Fruit fly (Drosophila melanogaster) whole organism, embryonic: ENCODE data around the gene CG32847.

ENCODE experiments used
- CG1602 ChIP-seq: fragments of 200-800 bp; sonication (Bioruptor generic); optimal IDR thresholded peaks from 3 replicates; lab custom pipeline; 2016; ENCODE audit warnings: missing biosample characterization, missing genetic modification characterization
- CG17385 ChIP-seq: fragments of 200-800 bp; sonication (Bioruptor generic); optimal IDR thresholded peaks from 3 replicates; lab custom pipeline; 2018; ENCODE audit warnings: missing biosample characterization, mild to moderate bottlenecking, missing genetic modification characterization
- CG17612 ChIP-seq: fragments of 200-800 bp; sonication (Bioruptor generic); IDR thresholded peaks from 2 replicates; pipeline ENCODE4 v1.3.6; 2022; ENCODE audit warnings: missing biosample characterization, missing genetic modification characterization
- CG18764 ChIP-seq: fragments of 200-800 bp; sonication (Bioruptor generic); optimal IDR thresholded peaks from 3 replicates; lab custom pipeline; 2016; ENCODE audit warnings: missing biosample characterization, missing genetic modification characterization
- CG6683 ChIP-seq: fragments of 200-800 bp; sonication (Bioruptor generic); optimal IDR thresholded peaks from 2 replicates; lab custom pipeline; 2017; ENCODE audit warnings: missing biosample characterization, mild to moderate bottlenecking, missing genetic modification characterization, missing genetic modification reagents
- Nf-YC ChIP-seq: fragments of 200-800 bp; optimal IDR thresholded peaks from 3 replicates; lab custom pipeline; 2019; ENCODE audit warnings: missing biosample characterization, mild to moderate bottlenecking, missing genetic modification characterization, moderate library complexity
- Optix ChIP-seq: fragments of 200-800 bp; sonication (Bioruptor generic); IDR thresholded peaks from 3 replicates; pipeline ENCODE4 v1.3.6; 2022; ENCODE audit warnings: missing biosample characterization, missing genetic modification characterization
- Scr ChIP-seq: fragments of 200-800 bp; sonication (Bioruptor generic); IDR thresholded peaks from 2 replicates; pipeline ENCODE4 v1.3.6; 2022; ENCODE audit warnings: missing biosample characterization, missing genetic modification characterization; ENCODE audit not compliant: partially characterized antibody
- her ChIP-seq: fragments of 200-800 bp; sonication (Bioruptor generic); optimal IDR thresholded peaks from 2 replicates; lab custom pipeline; 2016; ENCODE audit warnings: missing biosample characterization, missing genetic modification characterization
- jigr1 ChIP-seq: fragments of 200-800 bp; sonication (Bioruptor generic); IDR thresholded peaks from 3 replicates; pipeline ENCODE4 v1.3.6; 2022; ENCODE audit warnings: missing biosample characterization, missing genetic modification characterization
- sens ChIP-seq: fragments of 200-800 bp; sonication (Bioruptor generic); peaks from one replicate; lab custom pipeline; 2016; ENCODE audit warnings: missing biosample characterization, missing genetic modification characterization
- stc ChIP-seq: fragments of 200-800 bp; sonication (Bioruptor generic); IDR thresholded peaks from 2 replicates; pipeline ENCODE4 v1.3.6; 2022; ENCODE audit warnings: missing biosample characterization, missing genetic modification characterization

DNA sequence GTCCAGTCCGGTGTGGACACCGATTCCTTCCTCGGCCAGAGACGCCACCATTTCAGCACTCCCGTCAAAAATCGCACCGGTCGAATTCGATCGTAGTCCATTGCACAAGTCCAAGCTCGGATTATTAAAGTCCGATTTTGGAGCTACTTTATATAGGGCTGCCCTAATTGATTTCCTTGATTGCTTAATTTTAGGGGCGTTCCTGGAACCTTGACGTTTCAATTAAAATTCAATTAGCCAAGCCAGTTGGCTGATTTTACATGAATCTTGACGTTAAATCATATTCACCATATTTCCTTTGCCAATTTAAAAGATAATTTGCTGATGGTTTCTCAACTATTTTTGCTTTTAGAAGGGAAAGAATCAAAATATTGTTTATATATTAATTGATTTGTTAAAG, 43.0 kb upstream of the CG32847 start, which contains the start of gene Or71a:
- no peak for TF ChIP-seq Optix (GFP tag; lab: Robert Waterston, UW)
- TF ChIP-seq CG17385 (GFP tag; lab: Kevin White, UChicago): no peak
- TF ChIP-seq her (GFP tag; lab: Kevin White, UChicago): no peak
- no peak for TF ChIP-seq CG18764 (GFP tag; lab: Kevin White, UChicago)
- TF ChIP-seq Scr (GFP tag; lab: Robert Waterston, UW): no peak
- TF ChIP-seq CG17612 (GFP tag; lab: Robert Waterston, UW): no peak
- no peak for TF ChIP-seq CG1602
- TF ChIP-seq Nf-YC (tag; lab: Kevin White, UChicago): no peak
- no peak for TF ChIP-seq sens (GFP tag; lab: Kevin White, UChicago)
- TF ChIP-seq stc (GFP tag; lab: Robert Waterston, UW): no peak
- TF ChIP-seq jigr1: no peak
- TF ChIP-seq CG6683 (GFP tag; lab: Kevin White, UChicago): no peak
